Fruit fly (Drosophila melanogaster): Measurements from ENCODE around the gene CG1387.

- TF ChIP-seq Blimp-1 (GFP tag; optimal IDR thresholded peaks at IDR 0.05) (no peak), Eip78C (GFP tag) (peak; percentile 35), Hr38 (GFP tag; optimal IDR thresholded peaks at IDR 0.05) (no peak), CG8319 (GFP tag; optimal IDR thresholded peaks at IDR 0.05) (no peak)
Observed at dm6 chrX:8412197-8413160, 26.9 kb downstream of the CG1387 start.

Data from whole organism, prepupa.